Worm (Caenorhabditis elegans) whole organism, young adult: Measurements from ENCODE around the gene pola-1.

Experiments
- B0035.1 ChIP-seq: sonication (generic microtip); optimal IDR thresholded peaks from 2 replicates; lab custom pipeline; 2016; ENCODE audit warnings: missing genetic modification characterization, mild to moderate bottlenecking, missing compliant biosample characterization, missing genotype, missing genetic modification reagents
- D2030.7 ChIP-seq: fragments of 200-800 bp; sonication (Bioruptor generic); IDR thresholded peaks from 2 replicates; pipeline ENCODE4 v1.3.6; 2022; ENCODE audit warnings: missing genetic modification reagents, missing genetic modification characterization, missing compliant biosample characterization
- F23B12.7 ChIP-seq: sonication (generic microtip); optimal IDR thresholded peaks from 2 replicates; lab custom pipeline; 2017; ENCODE audit warnings: missing genetic modification characterization, mild to moderate bottlenecking, missing compliant biosample characterization, antibody characterized with exemption, moderate library complexity; ENCODE audit not compliant: insufficient read depth
- F39B2.1 ChIP-seq: fragments of 200-800 bp; sonication (Bioruptor generic); IDR thresholded peaks from 2 replicates; pipeline ENCODE4 v1.3.6; 2022; ENCODE audit warnings: missing genetic modification reagents, missing genetic modification characterization, missing compliant biosample characterization
- F57A8.1 ChIP-seq: fragments of 200-800 bp; sonication (Bioruptor generic); optimal IDR thresholded peaks from 2 replicates; lab custom pipeline; 2018; ENCODE audit warnings: mild to moderate bottlenecking, missing genetic modification characterization, moderate library complexity, missing compliant biosample characterization
- K11D2.4 ChIP-seq: fragments of 200-800 bp; sonication (Bioruptor generic); IDR thresholded peaks from 2 replicates; pipeline ENCODE4 v1.3.6; 2022; ENCODE audit warnings: missing genetic modification reagents, missing genetic modification characterization, missing compliant biosample characterization
- K12H6.12 ChIP-seq: fragments of 200-800 bp; sonication (Bioruptor generic); optimal IDR thresholded peaks from 2 replicates; lab custom pipeline; 2018; ENCODE audit warnings: mild to moderate bottlenecking, missing genetic modification characterization, missing compliant biosample characterization
- T07F8.4 ChIP-seq: sonication (generic microtip); optimal IDR thresholded peaks from 2 replicates; lab custom pipeline; 2016; ENCODE audit warnings: mild to moderate bottlenecking, missing genetic modification characterization, moderate library complexity, missing compliant biosample characterization
- Y53F4B.3 ChIP-seq: fragments of 200-800 bp; sonication (Bioruptor generic); IDR thresholded peaks from 2 replicates; pipeline ENCODE4 v1.3.6; 2022; ENCODE audit warnings: missing genetic modification reagents, missing genetic modification characterization, missing compliant biosample characterization
- Y53G8AR.9 ChIP-seq: fragments of 200-800 bp; sonication (Bioruptor generic); conservative IDR thresholded peaks from 2 replicates; pipeline ENCODE4 v1.3.6; 2022; ENCODE audit warnings: missing genetic modification reagents, missing genetic modification characterization, missing compliant biosample characterization
- Y56A3A.18 ChIP-seq: fragments of 200-800 bp; sonication (Bioruptor generic); IDR thresholded peaks from 2 replicates; pipeline ENCODE4 v1.3.6; 2022; ENCODE audit warnings: missing genetic modification reagents, missing genetic modification characterization, missing compliant biosample characterization
- Y67H2A.10 ChIP-seq: fragments of 200-800 bp; sonication (Bioruptor generic); conservative IDR thresholded peaks from 2 replicates; pipeline ENCODE4 v1.3.6; 2022; ENCODE audit warnings: missing genetic modification reagents, missing genetic modification characterization, missing compliant biosample characterization
- bed-1 ChIP-seq: fragments of 200-800 bp; sonication (Bioruptor generic); IDR thresholded peaks from 2 replicates; pipeline ENCODE4 v1.3.6; 2022; ENCODE audit warnings: missing genetic modification reagents, missing genetic modification characterization, missing compliant biosample characterization
- bed-2 ChIP-seq: fragments of 200-800 bp; sonication (Bioruptor generic); IDR thresholded peaks from 2 replicates; pipeline ENCODE4 v1.3.6; 2022; ENCODE audit warnings: missing genetic modification reagents, missing genetic modification characterization, missing compliant biosample characterization
- ccch-3 ChIP-seq: fragments of 200-800 bp; sonication (Bioruptor generic); optimal IDR thresholded peaks from 2 replicates; lab custom pipeline; 2018; ENCODE audit warnings: mild to moderate bottlenecking, missing genetic modification characterization, missing compliant biosample characterization
- cebp-2 ChIP-seq: fragments of 200-800 bp; sonication (Bioruptor generic); IDR thresholded peaks from 2 replicates; pipeline ENCODE4 v1.3.6; 2022; ENCODE audit warnings: missing genetic modification characterization, missing compliant biosample characterization
- ceh-100 ChIP-seq: fragments of 200-800 bp; sonication (Bioruptor generic); IDR thresholded peaks from 2 replicates; pipeline ENCODE4 v1.3.6; 2022; ENCODE audit warnings: missing genetic modification reagents, missing genetic modification characterization, missing compliant biosample characterization
- ceh-58 ChIP-seq: fragments of 200-800 bp; sonication (Bioruptor generic); IDR thresholded peaks from 2 replicates; pipeline ENCODE4 v1.3.6; 2022; ENCODE audit warnings: missing genetic modification characterization, missing compliant biosample characterization
- ceh-79 ChIP-seq: sonication (generic microtip); optimal IDR thresholded peaks from 2 replicates; lab custom pipeline; 2017; ENCODE audit warnings: mild to moderate bottlenecking, missing genetic modification characterization, missing compliant biosample characterization
- dox-1 ChIP-seq: fragments of 200-800 bp; sonication (Bioruptor generic); IDR thresholded peaks from 2 replicates; pipeline ENCODE4 v1.3.6; 2022; ENCODE audit warnings: missing genetic modification reagents, missing genetic modification characterization, missing compliant biosample characterization
- egl-18 ChIP-seq: fragments of 200-800 bp; sonication (Bioruptor generic); IDR thresholded peaks from 2 replicates; pipeline ENCODE4 v1.3.6; 2022; ENCODE audit warnings: missing genetic modification reagents, missing genetic modification characterization, missing compliant biosample characterization
- egrh-3 ChIP-seq: fragments of 200-800 bp; sonication (Bioruptor generic); IDR thresholded peaks from 2 replicates; pipeline ENCODE4 v1.3.6; 2022; ENCODE audit warnings: missing genetic modification reagents, missing genetic modification characterization, missing compliant biosample characterization
- him-1 ChIP-seq: sonication (generic microtip); optimal IDR thresholded peaks from 2 replicates; lab custom pipeline; 2016; ENCODE audit warnings: missing genotype, missing genetic modification reagents, missing genetic modification characterization, missing compliant biosample characterization
- let-526 ChIP-seq: fragments of 200-800 bp; sonication (Bioruptor generic); IDR thresholded peaks from 2 replicates; pipeline ENCODE4 v1.3.6; 2022; ENCODE audit warnings: missing genetic modification reagents, missing genetic modification characterization, missing compliant biosample characterization
- lin-26 ChIP-seq: fragments of 200-800 bp; sonication (Bioruptor generic); IDR thresholded peaks from 2 replicates; pipeline ENCODE4 v1.3.6; 2022; ENCODE audit warnings: missing genetic modification reagents, missing genetic modification characterization, missing compliant biosample characterization
- lin-35 ChIP-seq, 3 experiments: fragments of 150-350 bp in 2 of 3; sonication (generic microtip) in 1 of 3; optimal IDR thresholded peaks; 2 replicates each; lab custom pipeline; 2014 to 2018; ENCODE audit warnings: missing biosample characterization in 3 of 3, missing genetic modification characterization in 3 of 3, missing genetic modification reagents in 3 of 3
- lin-40 ChIP-seq: sonication (generic microtip); optimal IDR thresholded peaks from 2 replicates; lab custom pipeline; 2016; ENCODE audit warnings: missing genetic modification characterization, mild to moderate bottlenecking, missing compliant biosample characterization, missing genotype, missing genetic modification reagents
- lir-1 ChIP-seq: fragments of 200-800 bp; sonication (Bioruptor generic); conservative IDR thresholded peaks from 2 replicates; pipeline ENCODE4 v1.3.6; 2022; ENCODE audit warnings: missing genetic modification reagents, missing genetic modification characterization, missing compliant biosample characterization
- madf-8 ChIP-seq: fragments of 200-800 bp; sonication (Bioruptor generic); conservative IDR thresholded peaks from 2 replicates; pipeline ENCODE4 v1.3.6; 2022; ENCODE audit warnings: missing genetic modification reagents, missing genetic modification characterization, missing compliant biosample characterization
- mxl-1 ChIP-seq: sonication (generic microtip); optimal IDR thresholded peaks from 2 replicates; lab custom pipeline; 2016; ENCODE audit warnings: missing genetic modification characterization, missing compliant biosample characterization
- nfya-2 ChIP-seq: fragments of 200-800 bp; sonication (Bioruptor generic); IDR thresholded peaks from 2 replicates; pipeline ENCODE4 v1.3.6; 2022; ENCODE audit warnings: missing genetic modification reagents, missing genetic modification characterization, missing compliant biosample characterization
- pha-4 ChIP-seq: fragments of 150-350 bp; sonication (generic microtip); optimal IDR thresholded peaks from 2 replicates; lab custom pipeline; 2014; ENCODE audit warnings: missing biosample characterization, missing genetic modification reagents, missing genetic modification characterization
- sea-2 ChIP-seq: fragments of 200-800 bp; sonication (Bioruptor generic); IDR thresholded peaks from 2 replicates; pipeline ENCODE4 v1.3.6; 2022; ENCODE audit warnings: missing genetic modification characterization, missing compliant biosample characterization
- snpc-1.1 ChIP-seq: sonication (generic microtip); optimal IDR thresholded peaks from 2 replicates; lab custom pipeline; 2017; ENCODE audit warnings: missing genetic modification characterization, mild to moderate bottlenecking, missing compliant biosample characterization, antibody characterized with exemption, moderate library complexity, missing genotype, missing genetic modification reagents; ENCODE audit not compliant: insufficient read depth
- snpc-4 ChIP-seq, 5 experiments: fragments of 150-350 bp in 1 of 5; sonication (generic microtip) in 4 of 5; optimal IDR thresholded peaks; 2 replicates each; lab custom pipeline; 2014 to 2018; ENCODE audit warnings: missing genetic modification characterization in 5 of 5, missing biosample characterization in 3 of 5, antibody characterized with exemption in 2 of 5, mild to moderate bottlenecking in 2 of 5, missing compliant biosample characterization in 2 of 5, missing genotype in 2 of 5, moderate library complexity in 2 of 5, missing genetic modification reagents in 1 of 5
- tbp1 ChIP-seq: fragments of 200-800 bp; sonication (Bioruptor generic); optimal IDR thresholded peaks from 2 replicates; lab custom pipeline; 2018; ENCODE audit warnings: mild to moderate bottlenecking, missing genetic modification characterization, missing compliant biosample characterization
- tbx-9 ChIP-seq: sonication (generic microtip); optimal IDR thresholded peaks from 2 replicates; lab custom pipeline; 2016; ENCODE audit warnings: borderline replicate concordance, missing genetic modification characterization, inconsistent platforms, missing compliant biosample characterization
- tlf-1 ChIP-seq: fragments of 200-800 bp; sonication (Bioruptor generic); optimal IDR thresholded peaks from 2 replicates; lab custom pipeline; 2018; ENCODE audit warnings: mild to moderate bottlenecking, missing genetic modification characterization, missing compliant biosample characterization
- unc-130 ChIP-seq: sonication (generic microtip); optimal IDR thresholded peaks from 2 replicates; lab custom pipeline; 2016; ENCODE audit warnings: missing genetic modification reagents, missing genetic modification characterization, missing compliant biosample characterization
- ztf-3 ChIP-seq: fragments of 200-800 bp; sonication (Bioruptor generic); optimal IDR thresholded peaks from 2 replicates; lab custom pipeline; 2018; ENCODE audit warnings: mild to moderate bottlenecking, missing genetic modification characterization, missing compliant biosample characterization
- ztf-6 ChIP-seq: fragments of 200-800 bp; sonication (Bioruptor generic); IDR thresholded peaks from 2 replicates; pipeline ENCODE4 v1.3.6; 2022; ENCODE audit warnings: missing genetic modification reagents, missing genetic modification characterization, missing compliant biosample characterization

pola-1 gene

ce11 chrIII:11141791-11142490 is at the start of gene pola-1, which contains the start of gene Y47D3A.1 (continued):
- TF ChIP-seq lin-35 (GFP tag; optimal IDR thresholded peaks at IDR 0.05; lab: Kevin White, UChicago) = peak in 2 of 3 experiments; percentile 23 to 82
- no peak for TF ChIP-seq sea-2 (GFP tag; lab: Robert Waterston, UW)
- TF ChIP-seq unc-130 (GFP tag; lab: Kevin White, UChicago) = peak; percentile 69
- TF ChIP-seq snpc-4 (GFP tag; optimal IDR thresholded peaks at IDR 0.05; lab: Kevin White, UChicago) = no peak
- peak in 3 of 4 experiments; percentile 9 to 65 (median 55) for TF ChIP-seq snpc-4 (tag; optimal IDR thresholded peaks at IDR 0.05; lab: Kevin White, UChicago)
- TF ChIP-seq F23B12.7 (tag; lab: Kevin White, UChicago) = peak; percentile 76
- TF ChIP-seq ceh-58 = no peak
- no peak for TF ChIP-seq K11D2.4 (GFP tag; lab: Robert Waterston, UW)
- TF ChIP-seq ztf-3 = no peak
- TF ChIP-seq him-1 (tag; lab: Kevin White, UChicago) = peak; percentile 46
- TF ChIP-seq B0035.1 (tag; lab: Kevin White, UChicago) = no peak
- TF ChIP-seq bed-1 (GFP tag; lab: Robert Waterston, UW) = no peak
- TF ChIP-seq madf-8 (GFP tag; lab: Robert Waterston, UW) = peak; percentile 60
- no peak for TF ChIP-seq Y56A3A.18
- TF ChIP-seq snpc-1.1 = peak; percentile 6
- TF ChIP-seq Y67H2A.10 (GFP tag; lab: Robert Waterston, UW) = peak; percentile 70; the same call in 1 of the 2 replicates
- no peak for TF ChIP-seq ceh-79 (tag; lab: Kevin White, UChicago)
- TF ChIP-seq Y53F4B.3 (GFP tag; lab: Robert Waterston, UW) = 0 out of 2 replicates have a peak, but pooled peaks have one; percentile 19
- TF ChIP-seq ccch-3 (GFP tag; lab: Kevin White, UChicago) = no peak
- no peak for TF ChIP-seq tbx-9 (tag; lab: Kevin White, UChicago)
- peak; percentile 98 for TF ChIP-seq ceh-100 (GFP tag; lab: Robert Waterston, UW)
- TF ChIP-seq egl-18 = no peak
- no peak for TF ChIP-seq lin-40
- peak; percentile 63; the same call in 1 of the 2 replicates for TF ChIP-seq bed-2 (GFP tag; lab: Robert Waterston, UW)
- TF ChIP-seq D2030.7 (GFP tag; lab: Robert Waterston, UW) = peak; percentile 83
- TF ChIP-seq T07F8.4 (tag; lab: Kevin White, UChicago) = no peak
- no peak for TF ChIP-seq F57A8.1
- peak; percentile 8 for TF ChIP-seq tlf-1 (GFP tag; lab: Kevin White, UChicago)
- peak; percentile 26 for TF ChIP-seq pha-4 (tag; lab: Kevin White, UChicago)
- TF ChIP-seq K12H6.12 = peak; percentile 43
- TF ChIP-seq mxl-1 = no peak
- TF ChIP-seq F39B2.1 (GFP tag; lab: Robert Waterston, UW) = no peak

DNA sequence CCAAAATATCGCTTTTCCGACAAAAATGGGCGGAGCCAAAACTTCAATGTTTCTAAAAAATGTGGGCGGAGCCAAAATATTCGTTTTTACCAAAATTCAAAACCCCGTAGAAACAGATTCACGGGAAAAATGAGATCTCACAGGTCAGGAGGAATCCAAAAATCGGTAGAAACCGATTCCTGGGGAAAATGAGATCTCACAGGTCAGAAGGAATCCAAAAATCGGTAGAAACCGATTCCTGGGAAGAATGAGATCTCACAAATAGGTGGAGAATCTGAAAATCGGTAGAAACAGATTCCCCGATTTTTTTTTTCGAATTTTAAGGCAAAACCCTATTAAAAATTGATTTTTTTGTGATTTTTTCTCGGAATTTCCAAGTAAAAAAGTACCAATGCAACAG is 48.8 kb upstream of the pola-1 start:
- TF ChIP-seq dox-1 (0 out of 2 replicates have a peak, but pooled peaks have one; percentile 22), unc-130 (GFP tag; lab: Kevin White, UChicago) (peak; percentile 72), ccch-3 (GFP tag; lab: Kevin White, UChicago) (no peak), him-1 (tag; lab: Kevin White, UChicago) (peak; percentile 38), ceh-100 (GFP tag; lab: Robert Waterston, UW) (peak; percentile 83), egrh-3 (GFP tag; lab: Robert Waterston, UW) (no peak), sea-2 (GFP tag; lab: Robert Waterston, UW) (no peak)

DNA sequence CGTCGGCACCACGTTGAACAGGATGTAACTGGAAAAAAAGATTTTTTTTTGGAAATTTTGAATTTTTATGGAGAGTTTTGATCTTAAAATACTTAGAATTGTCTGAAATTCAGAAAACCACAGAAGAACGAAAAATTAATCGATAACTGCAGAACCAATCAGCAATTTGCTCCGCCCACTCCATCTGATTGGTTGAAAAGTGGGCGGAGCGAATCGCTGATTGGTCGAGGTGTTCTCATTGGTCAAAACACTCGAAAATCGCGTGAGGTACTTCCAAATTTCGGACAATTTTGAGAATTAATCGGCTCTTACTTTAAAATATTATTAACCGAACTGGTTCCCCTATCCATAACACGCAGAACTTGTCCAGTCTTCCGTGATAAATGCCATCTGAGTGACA is 46.6 kb upstream of the pola-1 start:
- TF ChIP-seq lir-1 = no peak
- TF ChIP-seq K11D2.4 (GFP tag; lab: Robert Waterston, UW) = no peak
- no peak for TF ChIP-seq cebp-2
- TF ChIP-seq let-526 (GFP tag; lab: Robert Waterston, UW) = no peak
- no peak for TF ChIP-seq ceh-79 (tag; lab: Kevin White, UChicago)
- TF ChIP-seq tbp1 = no peak
- no peak for TF ChIP-seq nfya-2 (GFP tag; lab: Robert Waterston, UW)
- TF ChIP-seq Y53G8AR.9 (GFP tag; lab: Robert Waterston, UW) = no peak
- no peak for TF ChIP-seq lin-26 (GFP tag; lab: Robert Waterston, UW)
- no peak for TF ChIP-seq ztf-6 (GFP tag; lab: Robert Waterston, UW)
- TF ChIP-seq K12H6.12 = no peak
